Worm (Caenorhabditis elegans): ENCODE results near the gene Y53G8B.2.

DNA sequence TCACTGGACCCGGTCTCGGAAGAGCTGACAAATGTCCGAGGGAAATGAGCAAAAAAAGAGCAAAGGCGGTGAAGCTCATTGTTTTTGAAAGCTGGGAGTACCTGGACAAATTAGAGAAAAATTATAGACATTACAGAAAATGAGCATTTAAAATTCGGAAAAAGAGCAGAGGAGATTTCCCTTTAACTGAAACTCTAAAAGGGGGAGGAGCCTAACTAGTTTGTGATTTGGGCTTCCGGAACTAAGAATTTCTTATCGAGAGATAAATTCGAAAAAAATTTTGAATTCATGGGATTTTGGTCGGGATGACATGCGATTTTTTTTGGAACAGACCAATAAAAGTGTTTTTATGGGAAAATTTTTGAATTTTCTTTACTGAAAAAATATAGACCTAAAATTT lies 39.9 kb upstream of the Y53G8B.2 start, which contains the start of gene C44B11.4:
- no peak for TF ChIP-seq ceh-13 (GFP tag; optimal IDR thresholded peaks at IDR 0.05)
- no peak for TF ChIP-seq ama-1 (optimal IDR thresholded peaks at IDR 0.05)
- TF ChIP-seq F13C5.2 (tag; optimal IDR thresholded peaks at IDR 0.05) = no peak
- TF ChIP-seq tbx-37 (GFP tag; conservative IDR thresholded peaks at IDR 0.05) = no peak
- no peak for TF ChIP-seq hnd-1 (tag; optimal IDR thresholded peaks at IDR 0.05)
- TF ChIP-seq flt-1 (GFP tag; IDR thresholded peaks at IDR 0.05) = no peak
- no peak for TF ChIP-seq pes-1 (GFP tag; IDR thresholded peaks at IDR 0.05)
- no peak for TF ChIP-seq scrt-1 (GFP tag; IDR thresholded peaks at IDR 0.05)
- TF ChIP-seq tbx-11 (GFP tag; IDR thresholded peaks at IDR 0.05) = no peak

Measured in whole organism, early embryonic.